Worm (Caenorhabditis elegans) whole organism, L4 larva: ENCODE results near the gene spp-26.

Source experiments
- F26F4.8 ChIP-seq: fragments of 200-800 bp; sonication (Bioruptor generic); conservative IDR thresholded peaks from 2 replicates; pipeline ENCODE4 v1.3.6; 2022; ENCODE audit warnings: missing genetic modification characterization, missing compliant biosample characterization
- F37D6.2 ChIP-seq: sonication (generic microtip); optimal IDR thresholded peaks from 2 replicates; lab custom pipeline; 2016; ENCODE audit warnings: mild to moderate bottlenecking, missing genetic modification characterization, missing compliant biosample characterization
- F49E8.2 ChIP-seq: sonication (generic microtip); optimal IDR thresholded peaks from 2 replicates; lab custom pipeline; 2016; ENCODE audit warnings: missing compliant biosample characterization, mild to moderate bottlenecking, missing genetic modification characterization, borderline replicate concordance
- ZK546.5 ChIP-seq, 2 experiments: sonication (generic microtip); optimal IDR thresholded peaks; 2 replicates each; lab custom pipeline; 2017; ENCODE audit warnings: missing biosample characterization in 2 of 2, missing genetic modification characterization in 2 of 2
- arid-1 ChIP-seq: fragments of 200-800 bp; sonication (Bioruptor generic); conservative IDR thresholded peaks from 2 replicates; pipeline ENCODE4 v1.3.6; 2022; ENCODE audit warnings: missing genetic modification reagents, missing genetic modification characterization, missing compliant biosample characterization
- ceh-82 ChIP-seq: sonication (generic microtip); optimal IDR thresholded peaks from 2 replicates; lab custom pipeline; 2017; ENCODE audit warnings: missing biosample characterization, missing genetic modification characterization
- hlh-11 ChIP-seq: fragments of 200-800 bp; sonication (Bioruptor generic); optimal IDR thresholded peaks from 2 replicates; lab custom pipeline; 2018; ENCODE audit warnings: mild to moderate bottlenecking, missing genetic modification characterization, missing compliant biosample characterization
- nhr-10 ChIP-seq: fragments of 150-350 bp; optimal IDR thresholded peaks from 2 replicates; lab custom pipeline; 2014; ENCODE audit warnings: missing biosample characterization, missing genetic modification characterization
- nhr-111 ChIP-seq: fragments of 200-800 bp; sonication (Bioruptor generic); optimal IDR thresholded peaks from 2 replicates; lab custom pipeline; 2018; ENCODE audit warnings: mild to moderate bottlenecking, missing genetic modification characterization, missing compliant biosample characterization
- nhr-42 ChIP-seq: fragments of 200-800 bp; sonication (Bioruptor generic); IDR thresholded peaks from 2 replicates; pipeline ENCODE4 v1.3.6; 2022; ENCODE audit warnings: missing genetic modification characterization, missing compliant biosample characterization
- pqm-1 ChIP-seq: sonication (generic microtip); optimal IDR thresholded peaks from 2 replicates; lab custom pipeline; 2017; ENCODE audit warnings: missing biosample characterization, missing genetic modification characterization
- unc-62 ChIP-seq, 3 experiments: fragments of 150-350 bp in 1 of 3; sonication (generic microtip); optimal IDR thresholded peaks in 2 of 3; peaks in 1 of 3; 1 replicate in 1 of 3; 2 replicates in 2 of 3; lab custom pipeline; 2014 to 2017; ENCODE audit warnings: missing biosample characterization in 3 of 3, missing genetic modification characterization in 3 of 3, missing genetic modification reagents in 3 of 3, missing genotype in 1 of 3

DNA sequence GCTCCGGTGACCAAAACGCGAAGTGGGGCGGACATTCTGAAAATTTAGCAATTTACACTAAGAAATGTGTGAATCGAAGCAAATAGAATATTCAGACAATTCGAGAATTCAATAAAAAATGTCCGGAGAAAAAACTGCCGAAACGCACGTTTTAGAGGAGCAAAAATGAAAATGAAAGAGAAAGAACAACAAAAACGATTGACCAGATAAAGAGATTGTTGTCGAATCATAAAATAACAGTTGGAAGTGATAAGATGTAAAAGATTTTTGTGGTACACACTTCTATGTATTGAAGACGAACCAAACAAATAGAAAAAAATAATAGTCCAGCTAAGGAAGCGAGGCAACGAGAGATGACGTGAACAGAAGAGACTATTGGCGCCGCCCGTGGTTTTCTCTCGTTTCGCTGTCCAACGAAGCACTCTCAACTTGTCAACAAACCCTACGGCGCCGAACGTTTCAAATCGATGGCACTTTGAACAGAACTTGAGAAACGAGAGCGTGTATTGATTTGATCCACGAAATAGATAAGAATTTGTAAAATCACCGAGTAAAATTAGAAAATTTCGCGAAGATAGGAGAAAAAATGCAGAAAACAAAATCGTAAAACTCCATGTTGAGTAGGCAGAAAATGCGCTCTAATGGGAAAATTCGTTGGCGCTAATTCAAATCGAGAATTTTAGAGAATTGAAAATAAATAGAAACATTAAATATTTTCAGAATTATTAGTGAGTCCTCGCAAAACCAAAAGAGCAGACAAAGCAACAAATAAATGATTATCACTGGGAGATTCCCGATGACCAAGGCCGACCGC lies 42.3 kb downstream of the spp-26 start, which contains the start of gene mdh-1:
- no peak for TF ChIP-seq F49E8.2
- TF ChIP-seq arid-1, result no peak
- no peak for TF ChIP-seq ceh-82
- TF ChIP-seq ZK546.5 (tag; optimal IDR thresholded peaks at IDR 0.05; lab: Kevin White, UChicago), result no peak
- no peak for TF ChIP-seq F37D6.2 (tag; lab: Kevin White, UChicago)
- peak in 1 of 2 experiments; percentile 97 for TF ChIP-seq unc-62 (GFP tag; optimal IDR thresholded peaks at IDR 0.05 in 1 of 2; lab: Kevin White, UChicago)
- no peak for TF ChIP-seq unc-62 (tag; optimal IDR thresholded peaks at IDR 0.05; lab: Kevin White, UChicago)
- TF ChIP-seq F26F4.8, result no peak
- TF ChIP-seq nhr-42, result no peak
- peak; percentile 10 for TF ChIP-seq pqm-1 (tag; lab: Kevin White, UChicago)
- TF ChIP-seq hlh-11 (tag; lab: Kevin White, UChicago), result no peak
- no peak for TF ChIP-seq nhr-10
- TF ChIP-seq nhr-111, result no peak
